Fruit fly (Drosophila melanogaster) whole organism, wandering third instar larva: Measurements from ENCODE around the gene Dus4.

Experiments
- Abd-B ChIP-seq: fragments of >200 bp; optimal IDR thresholded peaks from 2 replicates; lab custom pipeline; 2017; ENCODE audit warnings: missing biosample characterization, missing genetic modification characterization
- CG32264 ChIP-seq: fragments of 200-800 bp; sonication (Bioruptor generic); optimal IDR thresholded peaks from 2 replicates; lab custom pipeline; 2016; ENCODE audit warnings: missing biosample characterization, missing genetic modification characterization
- CrebA ChIP-seq: fragments of 200-800 bp; sonication (Bioruptor generic); optimal IDR thresholded peaks from 2 replicates; lab custom pipeline; 2016; ENCODE audit warnings: missing biosample characterization, mild to moderate bottlenecking, missing genetic modification characterization, borderline replicate concordance
- GATAd ChIP-seq: sonication (Bioruptor generic); optimal IDR thresholded peaks from 2 replicates; lab custom pipeline; 2016; ENCODE audit warnings: missing biosample characterization, missing genetic modification characterization
- HLH106 ChIP-seq: fragments of 200-800 bp; optimal IDR thresholded peaks from 3 replicates; lab custom pipeline; 2019; ENCODE audit warnings: missing biosample characterization, mild to moderate bottlenecking, missing genetic modification characterization, moderate library complexity
- Hr78 ChIP-seq: fragments of >200 bp; optimal IDR thresholded peaks from 2 replicates; lab custom pipeline; 2017; ENCODE audit warnings: missing biosample characterization, missing genetic modification characterization
- Hr83 ChIP-seq: fragments of 200-300 bp; sonication (Bioruptor generic); optimal IDR thresholded peaks from 2 replicates; lab custom pipeline; 2016; ENCODE audit warnings: missing biosample characterization, mild to moderate bottlenecking, missing genetic modification characterization, moderate library complexity; ENCODE audit not compliant: poor library complexity, severe bottlenecking
- Jra ChIP-seq: sonication (Bioruptor generic); optimal IDR thresholded peaks from 2 replicates; lab custom pipeline; 2016; ENCODE audit warnings: missing biosample characterization, missing genetic modification characterization
- Mio ChIP-seq: sonication (Bioruptor generic); optimal IDR thresholded peaks from 2 replicates; lab custom pipeline; 2016; ENCODE audit warnings: missing biosample characterization, missing genetic modification characterization
- OdsH ChIP-seq: fragments of 200-800 bp; sonication (Bioruptor generic); optimal IDR thresholded peaks from 2 replicates; lab custom pipeline; 2016; ENCODE audit warnings: missing biosample characterization, mild to moderate bottlenecking, missing genetic modification characterization
- Rel ChIP-seq, 2 experiments: fragments of 200-800 bp; sonication (Bioruptor generic) in 1 of 2; optimal IDR thresholded peaks; 2 replicates in 1 of 2; 3 replicates in 1 of 2; lab custom pipeline; 2016 to 2019; ENCODE audit warnings: mild to moderate bottlenecking in 2 of 2, missing biosample characterization in 2 of 2, missing genetic modification characterization in 2 of 2, moderate library complexity in 1 of 2
- Sp1 ChIP-seq: fragments of 200-800 bp; sonication (Bioruptor generic); optimal IDR thresholded peaks from 3 replicates; lab custom pipeline; 2019; ENCODE audit warnings: missing biosample characterization, mild to moderate bottlenecking, missing genetic modification characterization, moderate library complexity
- Vsx2 ChIP-seq: fragments of 200-300, 225-300 bp; sonication (Bioruptor generic); optimal IDR thresholded peaks from 2 replicates; lab custom pipeline; 2018; ENCODE audit warnings: missing biosample characterization, missing genetic modification characterization; ENCODE audit not compliant: partially characterized antibody
- br ChIP-seq: fragments of 200-800 bp; sonication (Bioruptor generic); optimal IDR thresholded peaks from 2 replicates; lab custom pipeline; 2016; ENCODE audit warnings: missing biosample characterization, missing genetic modification characterization
- brk ChIP-seq: fragments of 200-800 bp; sonication (Bioruptor generic); optimal IDR thresholded peaks from 2 replicates; lab custom pipeline; 2016; ENCODE audit warnings: missing biosample characterization, mild to moderate bottlenecking, missing genetic modification characterization
- dl ChIP-seq, 2 experiments: fragments of 175-275, 200-275 bp in 1 of 2; fragments of 200-275 bp in 1 of 2; sonication (Bioruptor generic); optimal IDR thresholded peaks; lab custom pipeline; 2018; ENCODE audit warnings: mild to moderate bottlenecking in 2 of 2, missing biosample characterization in 2 of 2, missing genetic modification characterization in 2 of 2, moderate library complexity in 2 of 2; ENCODE audit not compliant: partially characterized antibody in 2 of 2, insufficient read depth in 1 of 2
- dmrt93B ChIP-seq: fragments of 200-800 bp; sonication (Bioruptor generic); optimal IDR thresholded peaks from 2 replicates; lab custom pipeline; 2018; ENCODE audit warnings: missing biosample characterization, mild to moderate bottlenecking, missing genetic modification characterization
- dsf ChIP-seq: sonication (Bioruptor generic); optimal IDR thresholded peaks from 2 replicates; lab custom pipeline; 2016; ENCODE audit warnings: missing biosample characterization, missing genetic modification characterization, borderline replicate concordance
- ey ChIP-seq: fragments of 200-800 bp; sonication (Bioruptor generic); optimal IDR thresholded peaks from 2 replicates; lab custom pipeline; 2016; ENCODE audit warnings: missing biosample characterization, missing genetic modification characterization
- h ChIP-seq: fragments of 200-800 bp; sonication (Bioruptor generic); optimal IDR thresholded peaks from 3 replicates; lab custom pipeline; 2016; ENCODE audit warnings: missing biosample characterization, mild to moderate bottlenecking, missing genetic modification characterization
- jim ChIP-seq: fragments of 175-275, 200-325 bp; sonication (Bioruptor generic); optimal IDR thresholded peaks from 2 replicates; lab custom pipeline; 2016; ENCODE audit warnings: missing biosample characterization, mild to moderate bottlenecking, missing genetic modification characterization
- lola ChIP-seq: fragments of >200 bp; optimal IDR thresholded peaks from 2 replicates; lab custom pipeline; 2017; ENCODE audit warnings: missing biosample characterization, missing genetic modification characterization
- pan ChIP-seq: fragments of >200 bp; optimal IDR thresholded peaks from 2 replicates; lab custom pipeline; 2017
- psq ChIP-seq: fragments of 200-800 bp; sonication (Bioruptor generic); optimal IDR thresholded peaks from 3 replicates; lab custom pipeline; 2017; ENCODE audit warnings: missing biosample characterization, mild to moderate bottlenecking, missing genetic modification characterization, moderate library complexity
- rgr ChIP-seq: fragments of 200-800 bp; sonication (Bioruptor generic); optimal IDR thresholded peaks from 3 replicates; lab custom pipeline; 2016; ENCODE audit warnings: missing biosample characterization, mild to moderate bottlenecking, missing genetic modification characterization
- sage ChIP-seq: fragments of 200-800 bp; sonication (Bioruptor generic); optimal IDR thresholded peaks from 2 replicates; lab custom pipeline; 2016; ENCODE audit warnings: missing biosample characterization, mild to moderate bottlenecking, missing genetic modification characterization
- sv ChIP-seq: fragments of 200-800 bp; sonication (Bioruptor generic); optimal IDR thresholded peaks from 3 replicates; lab custom pipeline; 2016; ENCODE audit warnings: missing biosample characterization, missing genetic modification characterization
- tai ChIP-seq: sonication (Bioruptor generic); optimal IDR thresholded peaks from 2 replicates; lab custom pipeline; 2016; ENCODE audit warnings: missing biosample characterization, missing genetic modification characterization
- usp ChIP-seq: fragments of >200 bp; optimal IDR thresholded peaks from 2 replicates; lab custom pipeline; 2017; ENCODE audit warnings: missing biosample characterization, missing genetic modification characterization
- woc ChIP-seq: sonication (Bioruptor generic); optimal IDR thresholded peaks from 2 replicates; lab custom pipeline; 2016; ENCODE audit warnings: missing biosample characterization, mild to moderate bottlenecking, missing genetic modification characterization

Gene Dus4

DNA sequence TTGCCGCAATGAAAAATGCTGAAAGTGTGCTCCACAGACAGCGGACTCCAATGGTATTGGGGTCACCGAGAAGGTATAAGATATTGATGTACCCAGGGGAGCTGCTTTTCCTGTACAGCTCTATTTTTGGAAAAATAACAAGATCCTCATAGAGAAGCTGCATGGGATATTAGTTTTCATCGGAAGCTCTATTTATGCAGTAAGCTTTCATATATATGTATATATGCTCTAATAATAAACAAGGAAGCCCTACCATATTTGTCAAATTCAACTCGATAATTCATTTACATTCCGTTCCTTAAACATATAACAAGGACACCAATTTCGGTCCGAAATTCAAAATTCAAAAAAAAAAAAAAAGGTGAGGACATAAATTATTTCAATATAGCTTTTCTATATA is 38.6 kb downstream of the Dus4 start, which contains the start of the genes CG17344 and CG43731:
TSS of gene CG17344 (plus strand) at position 301 of the 400 bp plus-strand sequence.
TSS of gene CG43731 (plus strand) at position 301 of the 400 bp plus-strand sequence.
- no peak for TF ChIP-seq sage
- no peak for TF ChIP-seq Abd-B (GFP tag; lab: Kevin White, UChicago)
- TF ChIP-seq br, result no peak
- no peak for TF ChIP-seq tai
- TF ChIP-seq CG32264 (GFP tag; lab: Kevin White, UChicago), result no peak
- TF ChIP-seq rgr (GFP tag; lab: Kevin White, UChicago), result no peak
- TF ChIP-seq Rel (GFP tag; optimal IDR thresholded peaks at IDR 0.05; lab: Kevin White, UChicago), result no peak
- TF ChIP-seq Rel (tag; optimal IDR thresholded peaks at IDR 0.05; lab: Kevin White, UChicago), result no peak
- TF ChIP-seq usp (GFP tag; lab: Kevin White, UChicago), result no peak
- no peak for TF ChIP-seq Vsx2 (GFP tag; lab: Kevin White, UChicago)

DNA sequence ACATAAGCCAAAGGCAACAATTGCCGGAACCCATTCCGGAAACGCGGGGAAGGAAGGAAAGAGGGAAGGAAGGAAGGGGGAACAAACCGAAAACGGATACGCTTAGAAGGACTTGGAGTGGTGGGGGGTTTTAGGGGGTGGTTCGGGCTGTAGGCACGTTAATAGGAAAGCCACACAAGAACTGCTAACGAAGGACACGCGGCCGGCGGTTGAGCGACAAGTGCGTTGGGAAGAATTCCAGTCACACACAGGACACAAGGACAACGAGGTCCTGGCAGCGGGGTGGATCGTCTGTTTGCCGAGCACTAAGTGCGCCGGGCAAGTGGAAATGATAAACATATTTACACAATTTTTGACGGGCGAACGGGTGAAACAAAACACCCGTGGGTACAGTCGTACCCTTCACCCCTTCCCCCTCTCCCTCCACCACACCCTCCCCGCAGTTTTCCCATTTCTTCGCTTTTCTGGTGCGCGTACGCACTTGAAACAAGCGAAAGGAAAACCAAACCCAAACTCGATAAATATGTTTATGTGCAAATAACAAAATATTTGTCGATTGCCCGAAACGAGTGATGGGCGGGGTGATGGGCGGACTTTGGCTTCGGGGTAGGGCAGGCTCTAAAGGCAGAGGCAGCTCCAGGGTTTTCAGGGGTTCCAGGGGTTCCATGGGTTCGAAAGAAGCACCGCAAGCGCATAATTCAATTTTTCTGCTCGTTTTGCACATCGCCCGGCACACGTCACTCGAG is 40.3 kb downstream of the Dus4 start:
- TF ChIP-seq Sp1, result no peak
- no peak for TF ChIP-seq HLH106
- no peak for TF ChIP-seq pan (lab: Kevin White, UChicago)
- TF ChIP-seq Rel (GFP tag; optimal IDR thresholded peaks at IDR 0.05; lab: Kevin White, UChicago), result no peak
- TF ChIP-seq Rel (tag; optimal IDR thresholded peaks at IDR 0.05; lab: Kevin White, UChicago), result no peak
- no peak for TF ChIP-seq Jra (GFP tag; lab: Kevin White, UChicago)
- no peak for TF ChIP-seq woc (GFP tag; lab: Kevin White, UChicago)
- no peak for TF ChIP-seq CG32264 (GFP tag; lab: Kevin White, UChicago)
- TF ChIP-seq Hr83 (GFP tag; lab: Kevin White, UChicago), result no peak
- TF ChIP-seq Mio, result no peak

DNA sequence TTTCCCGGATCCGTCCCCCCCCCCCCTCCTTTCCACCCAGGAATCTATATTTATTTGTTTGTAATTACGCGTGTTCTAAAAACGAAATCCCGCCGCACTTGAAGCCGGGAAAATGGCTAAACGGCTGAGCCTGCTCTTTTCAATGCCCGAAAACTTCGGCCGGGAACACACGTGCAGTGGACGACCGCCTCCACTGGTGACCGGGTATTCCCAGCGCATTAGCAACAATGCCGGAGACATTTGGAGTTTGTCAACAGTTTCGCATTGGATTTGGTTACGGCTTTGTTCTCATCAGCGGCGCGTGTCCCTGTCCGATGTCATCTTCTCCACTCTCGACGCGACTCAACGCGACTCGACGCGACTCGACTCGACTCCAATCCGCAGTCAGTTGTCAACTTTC is 41.3 kb downstream of the Dus4 start:
- no peak for TF ChIP-seq woc (GFP tag; lab: Kevin White, UChicago)
- TF ChIP-seq Hr83 (GFP tag; lab: Kevin White, UChicago), result no peak
- no peak for TF ChIP-seq pan (lab: Kevin White, UChicago)
- TF ChIP-seq lola (GFP tag; lab: Kevin White, UChicago), result no peak
- TF ChIP-seq Abd-B (GFP tag; lab: Kevin White, UChicago), result no peak
- TF ChIP-seq tai, result no peak
- TF ChIP-seq Mio, result no peak
- TF ChIP-seq CrebA (GFP tag; lab: Kevin White, UChicago), result no peak
- no peak for TF ChIP-seq br
- no peak for TF ChIP-seq OdsH (GFP tag; lab: Kevin White, UChicago)
- TF ChIP-seq dmrt93B (GFP tag; lab: Kevin White, UChicago), result no peak
- TF ChIP-seq psq (GFP tag; lab: Kevin White, UChicago), result no peak
- TF ChIP-seq sage, result no peak
- TF ChIP-seq jim (GFP tag; lab: Kevin White, UChicago), result no peak
- TF ChIP-seq, all 38 proteins: peak for 0

DNA sequence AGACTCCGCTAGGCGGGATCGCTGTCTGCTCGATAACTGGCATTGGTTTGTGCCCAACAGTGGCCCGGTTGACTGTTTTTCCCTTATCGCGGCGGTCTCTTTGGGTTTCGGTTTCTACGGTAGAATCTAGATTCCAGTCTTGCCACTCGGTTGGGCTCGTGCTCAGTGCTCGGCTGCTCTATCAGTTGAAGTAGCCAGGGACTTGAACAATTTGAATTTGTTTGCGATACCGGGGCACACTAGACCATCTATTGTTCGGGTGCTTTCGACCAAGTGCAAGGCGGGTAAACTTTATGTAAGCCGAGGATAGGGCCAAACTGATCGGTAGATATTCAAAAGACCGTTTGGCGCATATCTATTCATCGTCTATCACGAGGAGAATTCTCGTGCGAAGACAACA is 43.1 kb downstream of the Dus4 start:
- TF ChIP-seq brk (GFP tag; lab: Kevin White, UChicago) (no peak), pan (lab: Kevin White, UChicago) (no peak), dl (GFP tag; optimal IDR thresholded peaks at IDR 0.05; lab: Kevin White, UChicago; ENCODE audit: insufficient read depth in 1 of 2, partially characterized antibody in 2 of 2) (no peak), Jra (GFP tag; lab: Kevin White, UChicago) (no peak), sage (no peak), h (GFP tag; lab: Kevin White, UChicago) (no peak), Hr78 (GFP tag; lab: Kevin White, UChicago) (no peak), GATAd (GFP tag; lab: Kevin White, UChicago) (no peak), Hr83 (GFP tag; lab: Kevin White, UChicago) (no peak), dmrt93B (GFP tag; lab: Kevin White, UChicago) (no peak), Rel (GFP tag; optimal IDR thresholded peaks at IDR 0.05; lab: Kevin White, UChicago) (no peak), Rel (tag; optimal IDR thresholded peaks at IDR 0.05; lab: Kevin White, UChicago) (no peak), sv (GFP tag; lab: Kevin White, UChicago) (no peak), ey (GFP tag; lab: Kevin White, UChicago) (no peak), HLH106 (no peak), dsf (no peak), jim (GFP tag; lab: Kevin White, UChicago) (no peak)
